Worm (Caenorhabditis elegans): ENCODE data around the gene H37A05.4.

H37A05.4 gene

ce11 chrV:13690276-13690675, 40.7 kb upstream of the H37A05.4 start:
- no peak for TF ChIP-seq xnd-1 (tag; optimal IDR thresholded peaks at IDR 0.05)
- TF ChIP-seq nhr-120 (GFP tag; IDR thresholded peaks at IDR 0.05) = no peak
- TF ChIP-seq F22D6.2 (tag; optimal IDR thresholded peaks at IDR 0.05) = no peak
- TF ChIP-seq F37B4.10 (GFP tag; IDR thresholded peaks at IDR 0.05) = no peak

DNA sequence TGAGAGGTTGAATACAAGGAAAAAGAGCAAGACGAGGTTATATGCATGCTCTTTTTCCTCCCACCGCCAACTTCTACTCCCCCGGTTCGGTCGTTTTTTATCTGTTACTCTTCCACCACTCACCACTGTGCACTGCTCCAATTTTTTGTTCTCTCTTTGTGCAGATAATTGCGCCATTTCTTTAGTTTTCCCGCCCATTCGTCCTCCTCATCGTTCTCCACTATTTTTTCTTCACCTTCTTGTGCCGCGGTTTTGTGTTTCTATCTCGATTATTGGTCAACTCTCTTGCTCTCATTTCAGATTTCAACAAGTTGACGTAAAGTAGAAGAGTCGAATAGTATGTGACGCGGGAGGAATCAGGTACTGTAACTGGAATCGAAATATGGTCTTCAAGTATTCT, 40.0 kb upstream of the H37A05.4 start, which contains the start of gene T01D3.1:
TSS of gene T01D3.1 (plus strand) at position 301 of the 400 bp plus-strand sequence.
- TF ChIP-seq Y53F4B.3 (GFP tag; IDR thresholded peaks at IDR 0.05) (no peak), dox-1 (GFP tag; IDR thresholded peaks at IDR 0.05) (no peak), ceh-40 (GFP tag; IDR thresholded peaks at IDR 0.05) (no peak), xnd-1 (tag; optimal IDR thresholded peaks at IDR 0.05) (no peak), ztf-22 (GFP tag; optimal IDR thresholded peaks at IDR 0.05) (no peak), F10E7.11 (tag; optimal IDR thresholded peaks at IDR 0.05) (no peak), rcor-1 (GFP tag; IDR thresholded peaks at IDR 0.05) (no peak), egl-44 (GFP tag; IDR thresholded peaks at IDR 0.05) (no peak), nhr-27 (tag; optimal IDR thresholded peaks at IDR 0.05) (no peak), F22D6.2 (tag; optimal IDR thresholded peaks at IDR 0.05) (no peak), C06A6.2 (GFP tag; conservative IDR thresholded peaks at IDR 0.05) (no peak), attf-5 (GFP tag; optimal IDR thresholded peaks at IDR 0.05) (no peak), B0035.1 (tag; optimal IDR thresholded peaks at IDR 0.05) (no peak), D2030.7 (GFP tag; IDR thresholded peaks at IDR 0.05) (no peak), lsl-1 (GFP tag; optimal IDR thresholded peaks at IDR 0.05) (no peak), ets-4 (GFP tag; optimal IDR thresholded peaks at IDR 0.05) (no peak)

ce11 chrV:13687504-13687903, 37.9 kb upstream of the H37A05.4 start:
- TF ChIP-seq tbp1 (GFP tag; optimal IDR thresholded peaks at IDR 0.05) (no peak), ztf-3 (GFP tag; optimal IDR thresholded peaks at IDR 0.05) (no peak), nhr-120 (GFP tag; IDR thresholded peaks at IDR 0.05) (no peak), hsf-1 (GFP tag; IDR thresholded peaks at IDR 0.05) (no peak), ama-1 (optimal IDR thresholded peaks at IDR 0.05) (no peak), ama-1 (GFP tag; optimal IDR thresholded peaks at IDR 0.05) (no peak), Y79H2A.3 (GFP tag; conservative IDR thresholded peaks at IDR 0.05) (no peak), hlh-26 (GFP tag; conservative IDR thresholded peaks at IDR 0.05) (no peak)

DNA sequence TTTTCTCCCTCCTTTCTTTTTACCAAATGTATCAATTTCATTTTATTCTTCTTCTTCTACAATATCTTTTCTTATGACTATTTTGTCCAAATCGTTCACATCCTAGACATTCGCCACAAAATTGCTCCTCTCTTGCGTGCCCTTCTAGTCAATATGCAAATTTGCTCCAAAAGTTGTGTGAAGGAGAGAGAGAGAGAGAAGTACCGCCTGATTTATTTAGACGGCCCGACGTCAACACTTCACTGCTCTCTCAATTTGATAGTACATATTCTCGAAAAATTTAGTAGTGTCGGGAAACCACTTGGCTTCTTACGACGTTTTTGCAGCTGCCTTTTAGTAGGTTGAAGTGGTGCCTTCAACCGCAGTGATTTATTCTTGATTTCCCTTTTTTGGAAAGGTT, 36.9 kb upstream of the H37A05.4 start:
- TF ChIP-seq ceh-27 (GFP tag; optimal IDR thresholded peaks at IDR 0.05) (peak; percentile 32), F39B2.1 (GFP tag; IDR thresholded peaks at IDR 0.05) (no peak)

- TF ChIP-seq Y79H2A.3 (GFP tag; conservative IDR thresholded peaks at IDR 0.05) (no peak), dpff-1 (tag; optimal IDR thresholded peaks at IDR 0.05) (no peak), unc-130 (GFP tag; optimal IDR thresholded peaks at IDR 0.05) (no peak), die-1 (tag; optimal IDR thresholded peaks at IDR 0.05) (no peak), egl-18 (GFP tag; IDR thresholded peaks at IDR 0.05) (no peak), let-607 (tag; optimal IDR thresholded peaks at IDR 0.05) (no peak), nhr-179 (tag; optimal IDR thresholded peaks at IDR 0.05) (no peak), nfya-1 (tag; optimal IDR thresholded peaks at IDR 0.05; ENCODE audit: borderline replicate concordance, insufficient read depth) (no peak)
Observed at ce11 chrV:13681445-13681844, 31.9 kb upstream of the H37A05.4 start.
